Fruit fly (Drosophila melanogaster): Measurements from ENCODE around the gene CG14340.

- TF ChIP-seq CG4318 (GFP tag; optimal IDR thresholded peaks at IDR 0.05) (no peak), salr (GFP tag; optimal IDR thresholded peaks at IDR 0.05) (no peak), CG3919 (GFP tag; optimal IDR thresholded peaks at IDR 0.05) (no peak), pdm3 (GFP tag; optimal IDR thresholded peaks at IDR 0.05) (no peak), CG34406 (GFP tag; optimal IDR thresholded peaks at IDR 0.05) (no peak), Eip93F (GFP tag; optimal IDR thresholded peaks at IDR 0.05) (no peak), dac (GFP tag; optimal IDR thresholded peaks at IDR 0.05) (no peak), Eip75B (GFP tag; optimal IDR thresholded peaks at IDR 0.05) (no peak), Sox102F (GFP tag; optimal IDR thresholded peaks at IDR 0.05) (no peak), Blimp-1 (GFP tag; optimal IDR thresholded peaks at IDR 0.05) (no peak)
These were observed 1.5 kb downstream of the CG14340 start for dm6 chr2L:1114230-1114629.
